Fruit fly (Drosophila melanogaster) whole organism, embryonic: ENCODE results near the gene QIL1.

Experiments used
- CG10274 ChIP-seq: fragments of 200-800 bp; sonication (Bioruptor generic); optimal IDR thresholded peaks from 3 replicates; lab custom pipeline; 2017; ENCODE audit warnings: missing biosample characterization, mild to moderate bottlenecking, missing genetic modification characterization
- CG10321 ChIP-seq: fragments of 200-800 bp; sonication (Bioruptor generic); IDR thresholded peaks from 2 replicates; pipeline ENCODE4 v1.3.6; 2022; ENCODE audit warnings: missing biosample characterization, missing genetic modification characterization
- CG10431 ChIP-seq: fragments of 200-800 bp; sonication (Bioruptor generic); optimal IDR thresholded peaks from 3 replicates; lab custom pipeline; 2018; ENCODE audit warnings: missing biosample characterization, mild to moderate bottlenecking, missing genetic modification characterization
- CG10654 ChIP-seq: fragments of 200-800 bp; sonication (Bioruptor generic); optimal IDR thresholded peaks from 2 replicates; lab custom pipeline; 2016; ENCODE audit warnings: missing biosample characterization, missing genetic modification characterization
- CG12104 ChIP-seq: fragments of 200-800 bp; sonication (Bioruptor generic); optimal IDR thresholded peaks from 3 replicates; lab custom pipeline; 2016; ENCODE audit warnings: missing biosample characterization, missing genetic modification characterization
- CG12391 ChIP-seq: fragments of 200-800 bp; sonication (Bioruptor generic); optimal IDR thresholded peaks from 3 replicates; lab custom pipeline; 2018; ENCODE audit warnings: missing biosample characterization, mild to moderate bottlenecking, missing genetic modification characterization, moderate library complexity
- CG12769 ChIP-seq: fragments of 200-800 bp; sonication (Bioruptor generic); optimal IDR thresholded peaks from 2 replicates; lab custom pipeline; 2019; ENCODE audit warnings: missing biosample characterization, mild to moderate bottlenecking, missing genetic modification characterization, moderate library complexity
- CG14667 ChIP-seq: fragments of 200-800 bp; sonication (Bioruptor generic); IDR thresholded peaks from 2 replicates; pipeline ENCODE4 v1.3.6; 2022; ENCODE audit warnings: missing biosample characterization, missing genetic modification characterization
- CG17186 ChIP-seq: fragments of 200-800 bp; sonication (Bioruptor generic); optimal IDR thresholded peaks from 3 replicates; lab custom pipeline; 2017; ENCODE audit warnings: missing biosample characterization, missing genetic modification reagents, missing genetic modification characterization
- CG18764 ChIP-seq: fragments of 200-800 bp; sonication (Bioruptor generic); optimal IDR thresholded peaks from 3 replicates; lab custom pipeline; 2016; ENCODE audit warnings: missing biosample characterization, missing genetic modification characterization
- CG31224 ChIP-seq: fragments of 200-800 bp; sonication (Bioruptor generic); IDR thresholded peaks from 2 replicates; pipeline ENCODE4 v1.3.6; 2022; ENCODE audit warnings: missing biosample characterization, missing genetic modification characterization
- CG31365 ChIP-seq: fragments of 200-800 bp; sonication (Bioruptor generic); optimal IDR thresholded peaks from 2 replicates; lab custom pipeline; 2018; ENCODE audit warnings: missing biosample characterization, mild to moderate bottlenecking, missing genetic modification characterization
- CG34224 ChIP-seq: fragments of 200-800 bp; sonication (Bioruptor generic); IDR thresholded peaks from 3 replicates; pipeline ENCODE4 v1.3.6; 2022; ENCODE audit warnings: missing biosample characterization, missing genetic modification characterization; ENCODE audit not compliant: partially characterized antibody
- CG5180 ChIP-seq: fragments of 200-800 bp; sonication (Bioruptor generic); optimal IDR thresholded peaks from 3 replicates; lab custom pipeline; 2017; ENCODE audit warnings: missing biosample characterization, missing genetic modification characterization, mild to moderate bottlenecking, moderate library complexity, missing genetic modification reagents
- CG7745 ChIP-seq: fragments of 200-800 bp; sonication (Bioruptor generic); optimal IDR thresholded peaks from 2 replicates; lab custom pipeline; 2018; ENCODE audit warnings: missing biosample characterization, mild to moderate bottlenecking, missing genetic modification characterization, moderate library complexity
- CG7839 ChIP-seq: fragments of 200-800 bp; sonication (Bioruptor generic); optimal IDR thresholded peaks from 3 replicates; lab custom pipeline; 2018; ENCODE audit warnings: missing biosample characterization, mild to moderate bottlenecking, missing genetic modification characterization, moderate library complexity
- CG8290 ChIP-seq, 3 experiments: fragments of 200-800 bp; sonication (Bioruptor generic); optimal IDR thresholded peaks; 2 replicates each; lab custom pipeline; 2016 to 2019; ENCODE audit warnings: missing biosample characterization in 3 of 3, missing genetic modification characterization in 3 of 3, mild to moderate bottlenecking in 2 of 3, moderate library complexity in 1 of 3
- CG9215 ChIP-seq: fragments of 200-800 bp; sonication (Bioruptor generic); IDR thresholded peaks from 2 replicates; pipeline ENCODE4 v1.3.6; 2022; ENCODE audit warnings: missing biosample characterization, missing genetic modification characterization
- CG9609 ChIP-seq: fragments of 200-800 bp; sonication (Bioruptor generic); optimal IDR thresholded peaks from 3 replicates; lab custom pipeline; 2016; ENCODE audit warnings: missing biosample characterization, missing genetic modification characterization
- Dad ChIP-seq: fragments of 200-800 bp; sonication (Bioruptor generic); optimal IDR thresholded peaks from 3 replicates; lab custom pipeline; 2016; ENCODE audit warnings: missing biosample characterization, missing genetic modification characterization
- Dip3 ChIP-seq: fragments of 200-800 bp; sonication (Bioruptor generic); optimal IDR thresholded peaks from 3 replicates; lab custom pipeline; 2016; ENCODE audit warnings: missing biosample characterization, missing genetic modification characterization
- Dp ChIP-seq: fragments of 200-800 bp; sonication (Bioruptor generic); optimal IDR thresholded peaks from 2 replicates; lab custom pipeline; 2018; ENCODE audit warnings: missing biosample characterization, mild to moderate bottlenecking, missing genetic modification characterization, moderate library complexity
- HmgD ChIP-seq: fragments of 200-800 bp; sonication (Bioruptor generic); optimal IDR thresholded peaks from 3 replicates; lab custom pipeline; 2016; ENCODE audit warnings: missing biosample characterization, missing genetic modification characterization
- HmgZ ChIP-seq: fragments of 200-800 bp; sonication (Bioruptor generic); optimal IDR thresholded peaks from 2 replicates; lab custom pipeline; 2018; ENCODE audit warnings: missing biosample characterization, mild to moderate bottlenecking, missing genetic modification characterization
- Hr78 ChIP-seq, 2 experiments: fragments of 200-800 bp in 1 of 2; fragments of >200 bp in 1 of 2; sonication (Bioruptor generic) in 1 of 2; optimal IDR thresholded peaks; 2 replicates each; lab custom pipeline; 2017 to 2019; ENCODE audit warnings: missing biosample characterization in 2 of 2, missing genetic modification characterization in 2 of 2, mild to moderate bottlenecking in 1 of 2, moderate library complexity in 1 of 2
- Mes4 ChIP-seq: fragments of 200-800 bp; sonication (Bioruptor generic); optimal IDR thresholded peaks from 2 replicates; lab custom pipeline; 2016; ENCODE audit warnings: missing biosample characterization, missing genetic modification characterization
- NFAT ChIP-seq: fragments of 200-800 bp; sonication (Bioruptor generic); IDR thresholded peaks from 2 replicates; pipeline ENCODE4 v1.3.6; 2022; ENCODE audit warnings: missing biosample characterization, missing genetic modification characterization
- Nf-YA ChIP-seq: fragments of 200-800 bp; sonication (Bioruptor generic); IDR thresholded peaks from 2 replicates; pipeline ENCODE4 v1.3.6; 2022; ENCODE audit warnings: missing biosample characterization, missing genetic modification characterization
- ab ChIP-seq: fragments of 200-800 bp; sonication (Bioruptor generic); optimal IDR thresholded peaks from 2 replicates; lab custom pipeline; 2016; ENCODE audit warnings: missing biosample characterization, missing genetic modification characterization
- ac ChIP-seq: fragments of 200-800 bp; sonication (Bioruptor generic); optimal IDR thresholded peaks from 3 replicates; lab custom pipeline; 2017; ENCODE audit warnings: missing biosample characterization, mild to moderate bottlenecking, missing genetic modification characterization
- al ChIP-seq: fragments of 200-800 bp; sonication (Bioruptor generic); IDR thresholded peaks from 2 replicates; pipeline ENCODE4 v1.3.6; 2022; ENCODE audit warnings: missing biosample characterization, missing genetic modification characterization
- aop ChIP-seq: fragments of 200-800 bp; sonication (Bioruptor generic); IDR thresholded peaks from 2 replicates; pipeline ENCODE4 v1.3.6; 2022; ENCODE audit warnings: missing biosample characterization, missing genetic modification characterization
- ato ChIP-seq: fragments of 200-800 bp; sonication (Bioruptor generic); IDR thresholded peaks from 2 replicates; pipeline ENCODE4 v1.3.6; 2022; ENCODE audit warnings: missing biosample characterization, missing genetic modification characterization; ENCODE audit not compliant: partially characterized antibody
- bsh ChIP-seq, 2 experiments: fragments of 200-800 bp; sonication (Bioruptor generic); optimal IDR thresholded peaks; 2 replicates each; lab custom pipeline; 2017 to 2018; ENCODE audit warnings: mild to moderate bottlenecking in 2 of 2, missing biosample characterization in 2 of 2, missing genetic modification characterization in 2 of 2, moderate library complexity in 1 of 2
- dan ChIP-seq: fragments of 200-800 bp; sonication (Bioruptor generic); IDR thresholded peaks from 2 replicates; pipeline ENCODE4 v1.3.6; 2022; ENCODE audit warnings: missing biosample characterization, missing genetic modification characterization
- eve ChIP-seq, 2 experiments: fragments of >200 bp; optimal IDR thresholded peaks; 2 replicates each; lab custom pipeline; 2017; ENCODE audit warnings: missing biosample characterization in 2 of 2, missing genetic modification characterization in 2 of 2
- gfzf ChIP-seq: fragments of 200-800 bp; sonication (Bioruptor generic); optimal IDR thresholded peaks from 2 replicates; lab custom pipeline; 2016; ENCODE audit warnings: missing biosample characterization, mild to moderate bottlenecking, missing genetic modification characterization, moderate library complexity
- gt ChIP-seq: fragments of 200-800 bp; sonication (Bioruptor generic); IDR thresholded peaks from 2 replicates; pipeline ENCODE4 v1.3.6; 2022; ENCODE audit warnings: missing biosample characterization, missing genetic modification characterization
- hkb ChIP-seq, 2 experiments: fragments of 200-800 bp in 1 of 2; fragments of >200 bp in 1 of 2; sonication (Bioruptor generic) in 1 of 2; IDR thresholded peaks in 1 of 2; optimal IDR thresholded peaks in 1 of 2; 2 replicates each; pipeline versions ENCODE4 v1.3.6 to Lab custom; 2017 to 2022; ENCODE audit warnings: missing biosample characterization in 1 of 2, missing genetic modification characterization in 1 of 2
- kni ChIP-seq: fragments of 200-800 bp; sonication (Bioruptor generic); optimal IDR thresholded peaks from 3 replicates; lab custom pipeline; 2017; ENCODE audit warnings: mild to moderate bottlenecking, missing biosample characterization, missing genetic modification reagents, missing genetic modification characterization
- lbe ChIP-seq: fragments of 200-800 bp; sonication (Bioruptor generic); optimal IDR thresholded peaks from 2 replicates; lab custom pipeline; 2016; ENCODE audit warnings: missing biosample characterization, mild to moderate bottlenecking, missing genetic modification characterization
- lov ChIP-seq, 2 experiments: fragments of 200-800 bp in 1 of 2; fragments of >200 bp in 1 of 2; sonication (Bioruptor generic) in 1 of 2; IDR thresholded peaks in 1 of 2; optimal IDR thresholded peaks in 1 of 2; 2 replicates in 1 of 2; 3 replicates in 1 of 2; pipeline versions ENCODE4 v1.3.6 to Lab custom; 2017 to 2022; ENCODE audit warnings: missing biosample characterization in 1 of 2, missing genetic modification characterization in 1 of 2
- phol ChIP-seq: fragments of 200-800 bp; sonication (Bioruptor generic); optimal IDR thresholded peaks from 3 replicates; lab custom pipeline; 2018; ENCODE audit warnings: missing biosample characterization, mild to moderate bottlenecking, missing genetic modification characterization, moderate library complexity
- sc ChIP-seq, 3 experiments: fragments of >200 bp in 2 of 3; fragments of 200-800 bp in 1 of 3; sonication (Bioruptor generic) in 1 of 3; optimal IDR thresholded peaks; 2 replicates in 2 of 3; 3 replicates in 1 of 3; lab custom pipeline; 2017; ENCODE audit warnings: mild to moderate bottlenecking in 1 of 3, missing biosample characterization in 1 of 3, missing genetic modification characterization in 1 of 3, missing genetic modification reagents in 1 of 3
- slbo ChIP-seq: fragments of 200-800 bp; sonication (Bioruptor generic); IDR thresholded peaks from 2 replicates; pipeline ENCODE4 v1.3.6; 2022; ENCODE audit warnings: missing biosample characterization, missing genetic modification characterization
- sna ChIP-seq: fragments of 200-800 bp; sonication (Bioruptor generic); IDR thresholded peaks from 2 replicates; pipeline ENCODE4 v1.3.6; 2022; ENCODE audit warnings: missing biosample characterization, missing genetic modification characterization; ENCODE audit not compliant: partially characterized antibody
- trh ChIP-seq: fragments of 200-800 bp; sonication (Bioruptor generic); optimal IDR thresholded peaks from 2 replicates; lab custom pipeline; 2016; ENCODE audit warnings: missing biosample characterization, missing genetic modification characterization
- usp ChIP-seq: fragments of >200 bp; optimal IDR thresholded peaks from 2 replicates; lab custom pipeline; 2017; ENCODE audit warnings: missing biosample characterization, missing genetic modification characterization
- vfl ChIP-seq: fragments of 200-800 bp; sonication (Bioruptor generic); optimal IDR thresholded peaks from 2 replicates; lab custom pipeline; 2016; ENCODE audit warnings: missing biosample characterization, missing genetic modification characterization

Gene QIL1

dm6 chr3L:17421319-17421718 lies 44.4 kb upstream of the QIL1 start, which contains the start of gene blot (continued):
- TF ChIP-seq Nf-YA (GFP tag; lab: Robert Waterston, UW) = no peak
- TF ChIP-seq slbo (GFP tag; lab: Robert Waterston, UW) = no peak
- no peak for TF ChIP-seq CG10274
- peak in 1 of 2 experiments; percentile 12 for TF ChIP-seq Hr78 (GFP tag; optimal IDR thresholded peaks at IDR 0.05; lab: Kevin White, UChicago)
- TF ChIP-seq sc (optimal IDR thresholded peaks at IDR 0.05; lab: Kevin White, UChicago) = no peak
- no peak for TF ChIP-seq sc (GFP tag; optimal IDR thresholded peaks at IDR 0.05; lab: Kevin White, UChicago)
- TF ChIP-seq eve (GFP tag; optimal IDR thresholded peaks at IDR 0.05; lab: Kevin White, UChicago) = no peak
- TF ChIP-seq CG10654 (GFP tag; lab: Kevin White, UChicago) = no peak
- no peak for TF ChIP-seq gt (GFP tag; lab: Robert Waterston, UW)
- TF ChIP-seq CG8290 (GFP tag; optimal IDR thresholded peaks at IDR 0.05; lab: Kevin White, UChicago) = no peak
- peak in 1 of 2 experiments; percentile 40 for TF ChIP-seq CG8290 (tag; optimal IDR thresholded peaks at IDR 0.05; lab: Kevin White, UChicago)
- TF ChIP-seq CG17186 (GFP tag; lab: Kevin White, UChicago) = no peak
- TF ChIP-seq phol (tag; lab: Kevin White, UChicago) = no peak
- TF ChIP-seq dan (GFP tag; lab: Robert Waterston, UW) = no peak
- TF ChIP-seq aop = no peak
- TF ChIP-seq ab (GFP tag; lab: Kevin White, UChicago) = no peak
- no peak for TF ChIP-seq CG14667 (GFP tag; lab: Robert Waterston, UW)
- TF ChIP-seq al = no peak
- peak in 1 of 2 experiments; percentile 35 for TF ChIP-seq bsh (GFP tag; optimal IDR thresholded peaks at IDR 0.05; lab: Kevin White, UChicago)
- TF ChIP-seq CG31365 = no peak
- TF ChIP-seq gfzf (GFP tag; lab: Kevin White, UChicago) = no peak
- TF ChIP-seq CG5180 = peak; percentile 11
- TF ChIP-seq NFAT = 0 out of 2 replicates have a peak, but pooled peaks have one; percentile 28
- TF ChIP-seq lov (optimal IDR thresholded peaks at IDR 0.05; lab: Kevin White, UChicago) = no peak
- no peak for TF ChIP-seq lov (GFP tag; IDR thresholded peaks at IDR 0.05; lab: Robert Waterston, UW)
- no peak for TF ChIP-seq CG10431
- no peak for TF ChIP-seq kni (GFP tag; lab: Kevin White, UChicago)
- peak; percentile 45 for TF ChIP-seq CG12769 (tag; lab: Kevin White, UChicago)
- TF ChIP-seq CG12104 (GFP tag; lab: Kevin White, UChicago) = no peak
- TF ChIP-seq CG9609 (GFP tag; lab: Kevin White, UChicago) = no peak
- TF ChIP-seq ato = 0 out of 2 replicates have a peak, but pooled peaks have one; percentile 33
- no peak for TF ChIP-seq HmgD (GFP tag; lab: Kevin White, UChicago)
- peak; percentile 63; the same call in 1 of the 2 replicates for TF ChIP-seq sna (GFP tag; lab: Robert Waterston, UW)
- no peak for TF ChIP-seq trh (GFP tag; lab: Kevin White, UChicago)
- TF ChIP-seq CG31224 (GFP tag; lab: Robert Waterston, UW) = no peak
- TF ChIP-seq CG10321 = no peak
- TF ChIP-seq hkb (optimal IDR thresholded peaks at IDR 0.05; lab: Kevin White, UChicago) = no peak
- no peak for TF ChIP-seq hkb (GFP tag; IDR thresholded peaks at IDR 0.05; lab: Robert Waterston, UW)
- no peak for TF ChIP-seq CG7745 (tag; lab: Kevin White, UChicago)
- TF ChIP-seq Dp = no peak
- no peak for TF ChIP-seq Mes4 (GFP tag; lab: Kevin White, UChicago)
- no peak for TF ChIP-seq usp (GFP tag; lab: Kevin White, UChicago)
- TF ChIP-seq vfl = no peak
- TF ChIP-seq CG34224 = peak; percentile 23; the same call in 1 of the 3 replicates
- no peak for TF ChIP-seq CG18764 (GFP tag; lab: Kevin White, UChicago)
- no peak for TF ChIP-seq lbe
- TF ChIP-seq CG7839 = peak; percentile 0
- no peak for TF ChIP-seq Dad (GFP tag; lab: Kevin White, UChicago)
- TF ChIP-seq CG12391 (tag; lab: Kevin White, UChicago) = no peak
- no peak for TF ChIP-seq Dip3 (GFP tag; lab: Kevin White, UChicago)
- no peak for TF ChIP-seq HmgZ
- TF ChIP-seq CG9215 (GFP tag; lab: Robert Waterston, UW) = no peak
- no peak for TF ChIP-seq ac (GFP tag; lab: Kevin White, UChicago)
